Fruit fly (Drosophila melanogaster) whole organism, embryonic: Measurements from ENCODE around the gene shv.
A peak's percentile ranks its signal among the peaks of the same experiment; 100 is the strongest.

Experiments
- CG1024 ChIP-seq: fragments of 200-800 bp; sonication (Bioruptor generic); IDR thresholded peaks from 2 replicates; pipeline ENCODE4 v1.3.6; 2022; ENCODE audit warnings: missing biosample characterization, missing genetic modification characterization
- CG10366 ChIP-seq: fragments of 200-800 bp; sonication (Bioruptor generic); IDR thresholded peaks from 2 replicates; pipeline ENCODE4 v1.3.6; 2022; ENCODE audit warnings: missing biosample characterization, missing genetic modification characterization
- CG10959 ChIP-seq: fragments of 200-800 bp; sonication (Bioruptor generic); IDR thresholded peaks from 2 replicates; pipeline ENCODE4 v1.3.6; 2022; ENCODE audit warnings: missing biosample characterization, missing genetic modification characterization
- CG11398 ChIP-seq: fragments of 200-800 bp; sonication (Bioruptor generic); optimal IDR thresholded peaks from 2 replicates; lab custom pipeline; 2016; ENCODE audit warnings: missing biosample characterization, missing genetic modification characterization
- CG11456 ChIP-seq: fragments of 200-800 bp; sonication (Bioruptor generic); IDR thresholded peaks from 3 replicates; pipeline ENCODE4 v1.3.6; 2022; ENCODE audit warnings: missing biosample characterization, missing genetic modification characterization
- CG12299 ChIP-seq: fragments of 200-800 bp; sonication (Bioruptor generic); optimal IDR thresholded peaks from 2 replicates; lab custom pipeline; 2018; ENCODE audit warnings: missing biosample characterization, mild to moderate bottlenecking, missing genetic modification characterization
- CG12659 ChIP-seq: fragments of 200-800 bp; sonication (Bioruptor generic); optimal IDR thresholded peaks from 3 replicates; lab custom pipeline; 2017; ENCODE audit warnings: mild to moderate bottlenecking, missing biosample characterization, missing genetic modification reagents, missing genetic modification characterization
- CG13296 ChIP-seq: fragments of 200-800 bp; sonication (Bioruptor generic); optimal IDR thresholded peaks from 3 replicates; lab custom pipeline; 2018; ENCODE audit warnings: missing biosample characterization, mild to moderate bottlenecking, missing genetic modification characterization
- CG13624 ChIP-seq: fragments of 200-800 bp; sonication (Bioruptor generic); optimal IDR thresholded peaks from 2 replicates; lab custom pipeline; 2016; ENCODE audit warnings: missing biosample characterization, missing genetic modification characterization
- CG13894 ChIP-seq: fragments of 200-800 bp; sonication (Bioruptor generic); optimal IDR thresholded peaks from 3 replicates; lab custom pipeline; 2018; ENCODE audit warnings: missing biosample characterization, mild to moderate bottlenecking, missing genetic modification characterization, moderate library complexity
- CG14441 ChIP-seq: fragments of 200-800 bp; sonication (Bioruptor generic); IDR thresholded peaks from 2 replicates; pipeline ENCODE4 v1.3.6; 2022; ENCODE audit warnings: missing biosample characterization, missing genetic modification characterization
- CG16779 ChIP-seq: fragments of 200-800 bp; sonication (Bioruptor generic); IDR thresholded peaks from 2 replicates; pipeline ENCODE4 v1.3.6; 2022; ENCODE audit warnings: missing biosample characterization, missing genetic modification characterization
- CG17328 ChIP-seq: fragments of 200-800 bp; sonication (Bioruptor generic); IDR thresholded peaks from 2 replicates; pipeline ENCODE4 v1.3.6; 2022; ENCODE audit warnings: missing biosample characterization, missing genetic modification characterization
- CG17568 ChIP-seq: fragments of 200-800 bp; sonication (Bioruptor generic); optimal IDR thresholded peaks from 2 replicates; lab custom pipeline; 2018; ENCODE audit warnings: missing biosample characterization, mild to moderate bottlenecking, missing genetic modification characterization, moderate library complexity
- CG18764 ChIP-seq: fragments of 200-800 bp; sonication (Bioruptor generic); optimal IDR thresholded peaks from 3 replicates; lab custom pipeline; 2016; ENCODE audit warnings: missing biosample characterization, missing genetic modification characterization
- CG31388 ChIP-seq: fragments of 200-800 bp; sonication (Bioruptor generic); optimal IDR thresholded peaks from 2 replicates; lab custom pipeline; 2016; ENCODE audit warnings: missing biosample characterization, missing genetic modification characterization
- CG6254 ChIP-seq: fragments of 200-800 bp; sonication (Bioruptor generic); optimal IDR thresholded peaks from 3 replicates; lab custom pipeline; 2017; ENCODE audit warnings: mild to moderate bottlenecking, missing biosample characterization, missing genetic modification reagents, missing genetic modification characterization
- CG7745 ChIP-seq: fragments of 200-800 bp; sonication (Bioruptor generic); optimal IDR thresholded peaks from 2 replicates; lab custom pipeline; 2018; ENCODE audit warnings: missing biosample characterization, mild to moderate bottlenecking, missing genetic modification characterization, moderate library complexity
- CG9932 ChIP-seq: fragments of 200-800 bp; sonication (Bioruptor generic); IDR thresholded peaks from 2 replicates; pipeline ENCODE4 v1.3.6; 2022; ENCODE audit warnings: missing biosample characterization, missing genetic modification characterization
- Doc3 ChIP-seq: fragments of 200-800 bp; sonication (Bioruptor generic); IDR thresholded peaks from 3 replicates; pipeline ENCODE4 v1.3.6; 2022; ENCODE audit warnings: missing biosample characterization, missing genetic modification characterization; ENCODE audit not compliant: partially characterized antibody
- Fer2 ChIP-seq: fragments of 200-800 bp; sonication (Bioruptor generic); optimal IDR thresholded peaks from 2 replicates; lab custom pipeline; 2018; ENCODE audit warnings: missing biosample characterization, mild to moderate bottlenecking, missing genetic modification characterization, moderate library complexity
- H15 ChIP-seq: fragments of 200-800 bp; sonication (Bioruptor generic); IDR thresholded peaks from 3 replicates; pipeline ENCODE4 v1.3.6; 2022; ENCODE audit warnings: missing biosample characterization, missing genetic modification characterization
- PHDP ChIP-seq: fragments of 200-800 bp; sonication (Bioruptor generic); optimal IDR thresholded peaks from 3 replicates; lab custom pipeline; 2018; ENCODE audit warnings: missing biosample characterization, mild to moderate bottlenecking, missing genetic modification characterization, moderate library complexity
- Rx ChIP-seq: fragments of 200-800 bp; sonication (Bioruptor generic); IDR thresholded peaks from 2 replicates; pipeline ENCODE4 v1.3.6; 2022; ENCODE audit warnings: missing biosample characterization, missing genetic modification characterization
- Six4 ChIP-seq: fragments of 200-800 bp; sonication (Bioruptor generic); optimal IDR thresholded peaks from 2 replicates; lab custom pipeline; 2016; ENCODE audit warnings: missing biosample characterization, missing genetic modification characterization
- Spps ChIP-seq: fragments of 200-800 bp; sonication (Bioruptor generic); optimal IDR thresholded peaks from 2 replicates; lab custom pipeline; 2018; ENCODE audit warnings: missing biosample characterization, mild to moderate bottlenecking, missing genetic modification characterization
- Taf1 ChIP-seq: fragments of 200-800 bp; sonication (Bioruptor generic); IDR thresholded peaks from 2 replicates; pipeline ENCODE4 v1.3.6; 2022; ENCODE audit warnings: missing biosample characterization, missing genetic modification characterization
- ac ChIP-seq: fragments of 200-800 bp; sonication (Bioruptor generic); optimal IDR thresholded peaks from 3 replicates; lab custom pipeline; 2017; ENCODE audit warnings: missing biosample characterization, mild to moderate bottlenecking, missing genetic modification characterization
- ap ChIP-seq: fragments of 200-800 bp; sonication (Bioruptor generic); IDR thresholded peaks from 2 replicates; pipeline ENCODE4 v1.3.6; 2022; ENCODE audit warnings: missing biosample characterization, missing genetic modification characterization
- cato ChIP-seq: fragments of 200-800 bp; sonication (Bioruptor generic); optimal IDR thresholded peaks from 2 replicates; lab custom pipeline; 2016; ENCODE audit warnings: missing biosample characterization, missing genetic modification characterization, borderline replicate concordance
- crp ChIP-seq, 2 experiments: fragments of 200-800 bp; sonication (Bioruptor generic); optimal IDR thresholded peaks; 2 replicates in 1 of 2; 3 replicates in 1 of 2; lab custom pipeline; 2017; ENCODE audit warnings: missing biosample characterization in 2 of 2, missing genetic modification characterization in 2 of 2, mild to moderate bottlenecking in 1 of 2, moderate library complexity in 1 of 2
- dmrt99B ChIP-seq: fragments of 200-800 bp; sonication (Bioruptor generic); optimal IDR thresholded peaks from 2 replicates; lab custom pipeline; 2018; ENCODE audit warnings: missing biosample characterization, mild to moderate bottlenecking, missing genetic modification characterization, moderate library complexity
- ems ChIP-seq: fragments of 200-800 bp; sonication (Bioruptor generic); optimal IDR thresholded peaks from 3 replicates; lab custom pipeline; 2016; ENCODE audit warnings: missing biosample characterization, missing genetic modification characterization
- fd96Cb ChIP-seq: fragments of 200-800 bp; sonication (Bioruptor generic); optimal IDR thresholded peaks from 2 replicates; lab custom pipeline; 2018; ENCODE audit warnings: missing biosample characterization, mild to moderate bottlenecking, missing genetic modification characterization, moderate library complexity
- gcm2 ChIP-seq: fragments of 200-800 bp; sonication (Bioruptor generic); optimal IDR thresholded peaks from 2 replicates; lab custom pipeline; 2016; ENCODE audit warnings: missing biosample characterization, missing genetic modification characterization
- grn ChIP-seq: fragments of 200-800 bp; sonication (Bioruptor generic); optimal IDR thresholded peaks from 3 replicates; lab custom pipeline; 2017; ENCODE audit warnings: missing biosample characterization, missing genetic modification characterization
- hb ChIP-seq: fragments of 200-800 bp; sonication (Bioruptor generic); IDR thresholded peaks from 3 replicates; pipeline ENCODE4 v1.3.6; 2022; ENCODE audit warnings: missing biosample characterization, missing genetic modification characterization; ENCODE audit not compliant: partially characterized antibody
- jing ChIP-seq: fragments of 200-800 bp; sonication (Bioruptor generic); optimal IDR thresholded peaks from 2 replicates; lab custom pipeline; 2018; ENCODE audit warnings: missing biosample characterization, mild to moderate bottlenecking, missing genetic modification characterization
- kay ChIP-seq: fragments of 200-800 bp; sonication (Bioruptor generic); optimal IDR thresholded peaks from 2 replicates; lab custom pipeline; 2016; ENCODE audit warnings: missing biosample characterization, missing genetic modification characterization
- ken ChIP-seq: fragments of 200-800 bp; sonication (Bioruptor generic); IDR thresholded peaks from 3 replicates; pipeline ENCODE4 v1.3.6; 2022; ENCODE audit warnings: missing biosample characterization, missing genetic modification characterization
- mam ChIP-seq: fragments of 200-800 bp; sonication (Bioruptor generic); optimal IDR thresholded peaks from 3 replicates; lab custom pipeline; 2016; ENCODE audit warnings: missing biosample characterization, missing genetic modification characterization
- mirr ChIP-seq: fragments of 200-800 bp; sonication (Bioruptor generic); optimal IDR thresholded peaks from 3 replicates; lab custom pipeline; 2018; ENCODE audit warnings: missing biosample characterization, mild to moderate bottlenecking, missing genetic modification characterization
- p53 ChIP-seq: fragments of 200-800 bp; sonication (Bioruptor generic); optimal IDR thresholded peaks from 2 replicates; lab custom pipeline; 2016; ENCODE audit warnings: missing biosample characterization, missing genetic modification characterization
- pb ChIP-seq: fragments of 200-800 bp; sonication (Bioruptor generic); optimal IDR thresholded peaks from 3 replicates; lab custom pipeline; 2016; ENCODE audit warnings: missing biosample characterization, missing genetic modification characterization
- pros ChIP-seq: fragments of 200-800 bp; sonication (Bioruptor generic); optimal IDR thresholded peaks from 3 replicates; lab custom pipeline; 2019; ENCODE audit warnings: missing biosample characterization, mild to moderate bottlenecking, missing genetic modification characterization, moderate library complexity
- psq ChIP-seq: fragments of 200-800 bp; sonication (Bioruptor generic); optimal IDR thresholded peaks from 2 replicates; lab custom pipeline; 2017; ENCODE audit warnings: missing biosample characterization, missing genetic modification characterization
- pzg ChIP-seq: fragments of 200-800 bp; sonication (Bioruptor generic); optimal IDR thresholded peaks from 3 replicates; lab custom pipeline; 2018; ENCODE audit warnings: missing biosample characterization, mild to moderate bottlenecking, missing genetic modification characterization, moderate library complexity
- schlank ChIP-seq: fragments of 200-800 bp; sonication (Bioruptor generic); optimal IDR thresholded peaks from 2 replicates; lab custom pipeline; 2018; ENCODE audit warnings: missing biosample characterization, mild to moderate bottlenecking, missing genetic modification characterization
- stc ChIP-seq: fragments of 200-800 bp; sonication (Bioruptor generic); IDR thresholded peaks from 2 replicates; pipeline ENCODE4 v1.3.6; 2022; ENCODE audit warnings: missing biosample characterization, missing genetic modification characterization
- trem ChIP-seq: fragments of 200-800 bp; optimal IDR thresholded peaks from 3 replicates; lab custom pipeline; 2019; ENCODE audit warnings: missing biosample characterization, mild to moderate bottlenecking, missing genetic modification characterization, moderate library complexity
- yki ChIP-seq: fragments of >200 bp; optimal IDR thresholded peaks from 3 replicates; lab custom pipeline; 2018

shv gene

dm6 chr2L:472073-472590 is 19.2 kb downstream of the shv start, which contains the start of gene CG4297 (continued):
- TF ChIP-seq CG13296 (peak; percentile 94), CG7745 (tag; lab: Kevin White, UChicago) (no peak), Doc3 (GFP tag; lab: Robert Waterston, UW) (no peak), Fer2 (tag; lab: Kevin White, UChicago) (peak; percentile 75), kay (GFP tag; lab: Kevin White, UChicago) (peak; percentile 88), CG17328 (GFP tag; lab: Robert Waterston, UW) (no peak), CG10959 (GFP tag; lab: Robert Waterston, UW) (no peak), Taf1 (no peak), PHDP (tag; lab: Kevin White, UChicago) (peak; percentile 92), cato (GFP tag; lab: Kevin White, UChicago) (peak; percentile 85), p53 (peak; percentile 96), dmrt99B (peak; percentile 95), CG12299 (tag; lab: Kevin White, UChicago) (peak; percentile 90), Six4 (peak; percentile 94), grn (GFP tag; lab: Kevin White, UChicago) (peak; percentile 59), pros (GFP tag; lab: Kevin White, UChicago) (peak; percentile 69), schlank (peak; percentile 88), stc (GFP tag; lab: Robert Waterston, UW) (no peak), CG1024 (GFP tag; lab: Robert Waterston, UW) (no peak), ac (GFP tag; lab: Kevin White, UChicago) (peak; percentile 44), Rx (GFP tag; lab: Robert Waterston, UW) (no peak), CG31388 (GFP tag; lab: Kevin White, UChicago) (peak; percentile 80), psq (peak; percentile 59), Spps (tag; lab: Kevin White, UChicago) (peak; percentile 70), CG12659 (GFP tag; lab: Kevin White, UChicago) (peak; percentile 95), yki (lab: Kevin White, UChicago) (no peak), CG18764 (GFP tag; lab: Kevin White, UChicago) (peak; percentile 90), CG10366 (GFP tag; lab: Robert Waterston, UW) (no peak), mirr (GFP tag; lab: Kevin White, UChicago) (peak; percentile 83), hb (GFP tag; lab: Robert Waterston, UW) (no peak), crp (GFP tag; optimal IDR thresholded peaks at IDR 0.05; lab: Kevin White, UChicago) (peak in 1 of 2 experiments; percentile 47), fd96Cb (tag; lab: Kevin White, UChicago) (peak; percentile 91), CG14441 (no peak), CG17568 (GFP tag; lab: Kevin White, UChicago) (peak; percentile 88), H15 (GFP tag; lab: Robert Waterston, UW) (no peak), CG16779 (no peak), trem (peak; percentile 67), ems (GFP tag; lab: Kevin White, UChicago) (peak; percentile 93), mam (peak; percentile 94), ap (no peak), pb (GFP tag; lab: Kevin White, UChicago) (peak; percentile 95), CG13894 (peak; percentile 86), CG6254 (GFP tag; lab: Kevin White, UChicago) (peak; percentile 93), ken (GFP tag; lab: Robert Waterston, UW) (no peak), pzg (GFP tag; lab: Kevin White, UChicago) (peak; percentile 26), CG11456 (GFP tag; lab: Robert Waterston, UW) (no peak), CG13624 (GFP tag; lab: Kevin White, UChicago) (peak; percentile 96), jing (GFP tag; lab: Kevin White, UChicago) (peak; percentile 87), CG11398 (GFP tag; lab: Kevin White, UChicago) (peak; percentile 93), gcm2 (GFP tag; lab: Kevin White, UChicago) (peak; percentile 93), CG9932 (GFP tag; lab: Robert Waterston, UW) (no peak)
